Fruit fly (Drosophila melanogaster) whole organism, embryonic: ENCODE measurements around the gene lawc.

Experiments
- CG11504 ChIP-seq: fragments of 200-800 bp; sonication (Bioruptor generic); optimal IDR thresholded peaks from 3 replicates; lab custom pipeline; 2019; ENCODE audit warnings: missing biosample characterization, mild to moderate bottlenecking, missing genetic modification characterization, moderate library complexity
- CG12659 ChIP-seq: fragments of 200-800 bp; sonication (Bioruptor generic); optimal IDR thresholded peaks from 3 replicates; lab custom pipeline; 2017; ENCODE audit warnings: mild to moderate bottlenecking, missing biosample characterization, missing genetic modification reagents, missing genetic modification characterization
- CG12769 ChIP-seq: fragments of 200-800 bp; sonication (Bioruptor generic); optimal IDR thresholded peaks from 2 replicates; lab custom pipeline; 2019; ENCODE audit warnings: missing biosample characterization, mild to moderate bottlenecking, missing genetic modification characterization, moderate library complexity
- CG14710 ChIP-seq: fragments of 200-800 bp; sonication (Bioruptor generic); optimal IDR thresholded peaks from 3 replicates; lab custom pipeline; 2019; ENCODE audit warnings: missing biosample characterization, mild to moderate bottlenecking, missing genetic modification characterization, moderate library complexity
- CG15011 ChIP-seq: fragments of 200-800 bp; sonication (Bioruptor generic); optimal IDR thresholded peaks from 3 replicates; lab custom pipeline; 2018; ENCODE audit warnings: missing biosample characterization, mild to moderate bottlenecking, missing genetic modification characterization
- CG17186 ChIP-seq: fragments of 200-800 bp; sonication (Bioruptor generic); optimal IDR thresholded peaks from 3 replicates; lab custom pipeline; 2017; ENCODE audit warnings: missing biosample characterization, missing genetic modification reagents, missing genetic modification characterization
- CG17912 ChIP-seq: fragments of 200-800 bp; sonication (Bioruptor generic); optimal IDR thresholded peaks from 2 replicates; lab custom pipeline; 2018; ENCODE audit warnings: missing biosample characterization, mild to moderate bottlenecking, missing genetic modification characterization
- CG2120 ChIP-seq: fragments of 200-800 bp; sonication (Bioruptor generic); optimal IDR thresholded peaks from 3 replicates; lab custom pipeline; 2016; ENCODE audit warnings: missing biosample characterization, missing genetic modification characterization
- CG30431 ChIP-seq: fragments of 200-800 bp; sonication (Bioruptor generic); optimal IDR thresholded peaks from 2 replicates; lab custom pipeline; 2017; ENCODE audit warnings: missing biosample characterization, missing genetic modification characterization
- CG31388 ChIP-seq: fragments of 200-800 bp; sonication (Bioruptor generic); optimal IDR thresholded peaks from 2 replicates; lab custom pipeline; 2016; ENCODE audit warnings: missing biosample characterization, missing genetic modification characterization
- CG34422 ChIP-seq: fragments of 200-800 bp; sonication (Bioruptor generic); IDR thresholded peaks from 3 replicates; pipeline ENCODE4 v1.3.6; 2022; ENCODE audit warnings: missing biosample characterization, missing genetic modification characterization
- CG3995 ChIP-seq: fragments of 200-800 bp; sonication (Bioruptor generic); optimal IDR thresholded peaks from 3 replicates; lab custom pipeline; 2016; ENCODE audit warnings: missing biosample characterization, missing genetic modification characterization
- CG4820 ChIP-seq: fragments of 200-800 bp; sonication (Bioruptor generic); optimal IDR thresholded peaks from 3 replicates; lab custom pipeline; 2016; ENCODE audit warnings: missing biosample characterization, missing genetic modification characterization
- CG6683 ChIP-seq: fragments of 200-800 bp; sonication (Bioruptor generic); optimal IDR thresholded peaks from 2 replicates; lab custom pipeline; 2017; ENCODE audit warnings: missing biosample characterization, mild to moderate bottlenecking, missing genetic modification characterization, missing genetic modification reagents
- CG7745 ChIP-seq: fragments of 200-800 bp; sonication (Bioruptor generic); optimal IDR thresholded peaks from 2 replicates; lab custom pipeline; 2018; ENCODE audit warnings: missing biosample characterization, mild to moderate bottlenecking, missing genetic modification characterization, moderate library complexity
- CG8359 ChIP-seq: fragments of 200-800 bp; sonication (Bioruptor generic); optimal IDR thresholded peaks from 2 replicates; lab custom pipeline; 2017; ENCODE audit warnings: missing biosample characterization, mild to moderate bottlenecking, missing genetic modification characterization, borderline replicate concordance
- CG8944 ChIP-seq: fragments of 200-800 bp; sonication (Bioruptor generic); optimal IDR thresholded peaks from 3 replicates; lab custom pipeline; 2016; ENCODE audit warnings: missing biosample characterization, missing genetic modification characterization
- Dip2 ChIP-seq: fragments of 200-800 bp; sonication (Bioruptor generic); IDR thresholded peaks from 2 replicates; pipeline ENCODE4 v1.3.6; 2022; ENCODE audit warnings: missing biosample characterization, missing genetic modification characterization
- Hand ChIP-seq: fragments of 200-800 bp; sonication (Bioruptor generic); optimal IDR thresholded peaks from 2 replicates; lab custom pipeline; 2017; ENCODE audit warnings: mild to moderate bottlenecking, missing biosample characterization, missing genetic modification reagents, missing genetic modification characterization
- HmgZ ChIP-seq: fragments of 200-800 bp; sonication (Bioruptor generic); optimal IDR thresholded peaks from 2 replicates; lab custom pipeline; 2018; ENCODE audit warnings: missing biosample characterization, mild to moderate bottlenecking, missing genetic modification characterization
- Hr39 ChIP-seq: fragments of >200 bp; optimal IDR thresholded peaks from 2 replicates; lab custom pipeline; 2017
- Jarid2 ChIP-seq: fragments of 200-800 bp; sonication (Bioruptor generic); optimal IDR thresholded peaks from 3 replicates; lab custom pipeline; 2017; ENCODE audit warnings: mild to moderate bottlenecking, missing biosample characterization, missing genetic modification reagents, missing genetic modification characterization
- Nf-YB ChIP-seq: fragments of 200-800 bp; sonication (Bioruptor generic); optimal IDR thresholded peaks from 3 replicates; lab custom pipeline; 2019; ENCODE audit warnings: missing biosample characterization, mild to moderate bottlenecking, missing genetic modification characterization, moderate library complexity
- Oaz ChIP-seq: fragments of 200-800 bp; sonication (Bioruptor generic); IDR thresholded peaks from 2 replicates; pipeline ENCODE4 v1.3.6; 2022; ENCODE audit warnings: missing biosample characterization, missing genetic modification characterization
- Oli ChIP-seq: fragments of 200-800 bp; sonication (Bioruptor generic); optimal IDR thresholded peaks from 2 replicates; lab custom pipeline; 2018; ENCODE audit warnings: missing biosample characterization, mild to moderate bottlenecking, missing genetic modification characterization, moderate library complexity
- Sin3A ChIP-seq: fragments of >200 bp; optimal IDR thresholded peaks from 2 replicates; lab custom pipeline; 2018
- Tbp ChIP-seq: fragments of >200 bp; optimal IDR thresholded peaks from 2 replicates; lab custom pipeline; 2018; ENCODE audit warnings: missing biosample characterization, missing genetic modification characterization
- YL-1 ChIP-seq: fragments of 200-800 bp; sonication (Bioruptor generic); optimal IDR thresholded peaks from 3 replicates; lab custom pipeline; 2017; ENCODE audit warnings: missing biosample characterization, mild to moderate bottlenecking, missing genetic modification characterization
- amos ChIP-seq: fragments of 200-800 bp; sonication (Bioruptor generic); IDR thresholded peaks from 2 replicates; pipeline ENCODE4 v1.3.6; 2022; ENCODE audit warnings: missing biosample characterization, missing genetic modification characterization; ENCODE audit not compliant: partially characterized antibody
- cas ChIP-seq: fragments of 200-800 bp; sonication (Bioruptor generic); IDR thresholded peaks from 2 replicates; pipeline ENCODE4 v1.3.6; 2022; ENCODE audit warnings: missing biosample characterization, missing genetic modification characterization
- croc ChIP-seq: fragments of 200-800 bp; sonication (Bioruptor generic); conservative IDR thresholded peaks from 3 replicates; pipeline ENCODE4 v1.3.6; 2022; ENCODE audit warnings: missing biosample characterization, missing genetic modification characterization
- danr ChIP-seq: fragments of 200-800 bp; sonication (Bioruptor generic); IDR thresholded peaks from 2 replicates; pipeline ENCODE4 v1.3.6; 2022; ENCODE audit warnings: missing biosample characterization, missing genetic modification characterization
- dati ChIP-seq: fragments of 200-800 bp; sonication (Bioruptor generic); IDR thresholded peaks from 2 replicates; pipeline ENCODE4 v1.3.6; 2022; ENCODE audit warnings: missing biosample characterization, missing genetic modification characterization
- dimm ChIP-seq: fragments of 200-800 bp; sonication (Bioruptor generic); IDR thresholded peaks from 2 replicates; pipeline ENCODE4 v1.3.6; 2022; ENCODE audit warnings: missing biosample characterization, missing genetic modification characterization
- dmrt99B ChIP-seq: fragments of 200-800 bp; sonication (Bioruptor generic); optimal IDR thresholded peaks from 2 replicates; lab custom pipeline; 2018; ENCODE audit warnings: missing biosample characterization, mild to moderate bottlenecking, missing genetic modification characterization, moderate library complexity
- gcm2 ChIP-seq: fragments of 200-800 bp; sonication (Bioruptor generic); optimal IDR thresholded peaks from 2 replicates; lab custom pipeline; 2016; ENCODE audit warnings: missing biosample characterization, missing genetic modification characterization
- jigr1 ChIP-seq: fragments of 200-800 bp; sonication (Bioruptor generic); IDR thresholded peaks from 3 replicates; pipeline ENCODE4 v1.3.6; 2022; ENCODE audit warnings: missing biosample characterization, missing genetic modification characterization
- jumu ChIP-seq: fragments of 200-800 bp; sonication (Bioruptor generic); optimal IDR thresholded peaks from 3 replicates; lab custom pipeline; 2016; ENCODE audit warnings: missing biosample characterization, missing genetic modification characterization
- nerfin-2 ChIP-seq: fragments of 200-800 bp; sonication (Bioruptor generic); IDR thresholded peaks from 2 replicates; pipeline ENCODE4 v1.3.6; 2022; ENCODE audit warnings: missing biosample characterization, missing genetic modification characterization; ENCODE audit not compliant: partially characterized antibody
- odd ChIP-seq: fragments of 200-800 bp; sonication (Bioruptor generic); optimal IDR thresholded peaks from 2 replicates; lab custom pipeline; 2017; ENCODE audit warnings: missing biosample characterization, mild to moderate bottlenecking, missing genetic modification characterization
- psq ChIP-seq: fragments of 200-800 bp; sonication (Bioruptor generic); optimal IDR thresholded peaks from 2 replicates; lab custom pipeline; 2017; ENCODE audit warnings: missing biosample characterization, missing genetic modification characterization
- sens ChIP-seq: fragments of 200-800 bp; sonication (Bioruptor generic); peaks from one replicate; lab custom pipeline; 2016; ENCODE audit warnings: missing biosample characterization, missing genetic modification characterization
- sens-2 ChIP-seq: fragments of 200-800 bp; sonication (Bioruptor generic); IDR thresholded peaks from 2 replicates; pipeline ENCODE4 v1.3.6; 2022; ENCODE audit warnings: missing biosample characterization, missing genetic modification characterization
- sim ChIP-seq: fragments of 200-800 bp; sonication (Bioruptor generic); IDR thresholded peaks from 2 replicates; pipeline ENCODE4 v1.3.6; 2022; ENCODE audit warnings: missing biosample characterization, missing genetic modification characterization
- tna ChIP-seq: fragments of 200-800 bp; sonication (Bioruptor generic); IDR thresholded peaks from 2 replicates; pipeline ENCODE4 v1.3.6; 2022; ENCODE audit warnings: missing biosample characterization, missing genetic modification characterization; ENCODE audit not compliant: partially characterized antibody
- toy ChIP-seq: fragments of 200-800 bp; sonication (Bioruptor generic); IDR thresholded peaks from 2 replicates; pipeline ENCODE4 v1.3.6; 2022; ENCODE audit warnings: missing biosample characterization, missing genetic modification characterization
- twi ChIP-seq: fragments of 200-800 bp; optimal IDR thresholded peaks from 2 replicates; lab custom pipeline; 2019; ENCODE audit warnings: missing biosample characterization, mild to moderate bottlenecking, missing genetic modification characterization, moderate library complexity
- vfl ChIP-seq: fragments of 200-800 bp; sonication (Bioruptor generic); optimal IDR thresholded peaks from 2 replicates; lab custom pipeline; 2016; ENCODE audit warnings: missing biosample characterization, missing genetic modification characterization
- vnd ChIP-seq: fragments of 200-800 bp; sonication (Bioruptor generic); IDR thresholded peaks from 3 replicates; pipeline ENCODE4 v1.3.6; 2022; ENCODE audit warnings: missing biosample characterization, missing genetic modification characterization; ENCODE audit not compliant: partially characterized antibody

Gene lawc

dm6 chrX:8398177-8399018 lies 13.1 kb downstream of the lawc start, which contains the start of gene CG10555 (continued):
- peak; percentile 17 for TF ChIP-seq CG17186 (GFP tag; lab: Kevin White, UChicago)
- peak; percentile 85 for TF ChIP-seq CG12659 (GFP tag; lab: Kevin White, UChicago)
- no peak for TF ChIP-seq odd (GFP tag; lab: Kevin White, UChicago)
- TF ChIP-seq Tbp (GFP tag; lab: Kevin White, UChicago): no peak
- peak; percentile 52 for TF ChIP-seq Hand (GFP tag; lab: Kevin White, UChicago)
- peak; percentile 91 for TF ChIP-seq croc (GFP tag; lab: Robert Waterston, UW)
- TF ChIP-seq CG14710 (tag; lab: Kevin White, UChicago): peak; percentile 85
- peak; percentile 83 for TF ChIP-seq vnd (GFP tag; lab: Robert Waterston, UW)
- TF ChIP-seq Nf-YB (GFP tag; lab: Kevin White, UChicago): peak; percentile 45
- peak; percentile 43 for TF ChIP-seq CG31388
- TF ChIP-seq Hr39 (lab: Kevin White, UChicago): no peak
- peak; percentile 74 for TF ChIP-seq dati (GFP tag; lab: Robert Waterston, UW)
- peak; percentile 69 for TF ChIP-seq tna
- TF ChIP-seq CG7745 (tag; lab: Kevin White, UChicago): no peak
- TF ChIP-seq amos: peak; percentile 65; the same call in 1 of the 2 replicates
- TF ChIP-seq CG30431 (GFP tag; lab: Kevin White, UChicago): peak; percentile 73
- TF ChIP-seq nerfin-2 (GFP tag; lab: Robert Waterston, UW): peak; percentile 77
- TF ChIP-seq jumu: peak; percentile 69
- peak; percentile 62 for TF ChIP-seq Oli (tag; lab: Kevin White, UChicago)
- peak; percentile 58; the same call in 1 of the 2 replicates for TF ChIP-seq toy (GFP tag; lab: Robert Waterston, UW)
- peak; percentile 86 for TF ChIP-seq CG12769 (tag; lab: Kevin White, UChicago)
- TF ChIP-seq CG8944 (GFP tag; lab: Kevin White, UChicago): peak; percentile 91
- TF ChIP-seq Dip2: peak; percentile 12; the same call in 1 of the 2 replicates
- peak; percentile 96 for TF ChIP-seq sens (GFP tag; lab: Kevin White, UChicago)
- TF ChIP-seq CG6683: peak; percentile 32
- peak; percentile 11 for TF ChIP-seq CG15011 (GFP tag; lab: Kevin White, UChicago)
- TF ChIP-seq HmgZ (tag; lab: Kevin White, UChicago): peak; percentile 80
- peak; percentile 85 for TF ChIP-seq sens-2 (GFP tag; lab: Robert Waterston, UW)
- TF ChIP-seq CG3995: peak; percentile 53
- TF ChIP-seq vfl (GFP tag; lab: Kevin White, UChicago): peak; percentile 84
- TF ChIP-seq twi: peak; percentile 72
- TF ChIP-seq dmrt99B: peak; percentile 68
- peak; percentile 87 for TF ChIP-seq CG4820 (GFP tag; lab: Kevin White, UChicago)
- peak; percentile 71 for TF ChIP-seq gcm2 (GFP tag; lab: Kevin White, UChicago)
- TF ChIP-seq CG11504 (tag; lab: Kevin White, UChicago): peak; percentile 64
- TF ChIP-seq Jarid2 (GFP tag; lab: Kevin White, UChicago): peak; percentile 43
- no peak for TF ChIP-seq psq (GFP tag; lab: Kevin White, UChicago)
- TF ChIP-seq Oaz: peak; percentile 91
- peak; percentile 72; the same call in 2 of the 3 replicates for TF ChIP-seq jigr1 (GFP tag; lab: Robert Waterston, UW)
- TF ChIP-seq CG2120 (GFP tag; lab: Kevin White, UChicago): peak; percentile 95
- no peak for TF ChIP-seq YL-1 (GFP tag; lab: Kevin White, UChicago)
- peak; percentile 82 for TF ChIP-seq CG34422 (GFP tag; lab: Robert Waterston, UW)
- peak; percentile 81 for TF ChIP-seq sim (GFP tag; lab: Robert Waterston, UW)
- peak; percentile 70 for TF ChIP-seq Sin3A (lab: Kevin White, UChicago)
- peak; percentile 52 for TF ChIP-seq dimm (GFP tag; lab: Robert Waterston, UW)
- peak; percentile 76 for TF ChIP-seq danr (GFP tag; lab: Robert Waterston, UW)
- TF ChIP-seq CG17912 (GFP tag; lab: Kevin White, UChicago): peak; percentile 10
- TF ChIP-seq CG8359 (GFP tag; lab: Kevin White, UChicago): no peak
- peak; percentile 70 for TF ChIP-seq cas (GFP tag; lab: Robert Waterston, UW)
